Worm (Caenorhabditis elegans) whole organism, young adult: ENCODE results near the gene dao-6.

Experiments
- B0035.1 ChIP-seq: sonication (generic microtip); optimal IDR thresholded peaks from 2 replicates; lab custom pipeline; 2016; ENCODE audit warnings: missing genetic modification characterization, mild to moderate bottlenecking, missing compliant biosample characterization, missing genotype, missing genetic modification reagents
- B0261.1 ChIP-seq: sonication (generic microtip); optimal IDR thresholded peaks from 2 replicates; lab custom pipeline; 2016; ENCODE audit warnings: mild to moderate bottlenecking, missing genetic modification characterization, moderate library complexity, missing compliant biosample characterization
- B0336.3 ChIP-seq: fragments of 200-800 bp; sonication (Bioruptor generic); IDR thresholded peaks from 2 replicates; pipeline ENCODE4 v1.3.6; 2022; ENCODE audit warnings: missing genetic modification characterization, missing compliant biosample characterization
- D2030.7 ChIP-seq: fragments of 200-800 bp; sonication (Bioruptor generic); IDR thresholded peaks from 2 replicates; pipeline ENCODE4 v1.3.6; 2022; ENCODE audit warnings: missing genetic modification reagents, missing genetic modification characterization, missing compliant biosample characterization
- F39B2.1 ChIP-seq: fragments of 200-800 bp; sonication (Bioruptor generic); IDR thresholded peaks from 2 replicates; pipeline ENCODE4 v1.3.6; 2022; ENCODE audit warnings: missing genetic modification reagents, missing genetic modification characterization, missing compliant biosample characterization
- F55B11.4 ChIP-seq: sonication (generic microtip); optimal IDR thresholded peaks from 2 replicates; lab custom pipeline; 2016; ENCODE audit warnings: missing compliant biosample characterization, missing genetic modification characterization, borderline replicate concordance; ENCODE audit not compliant: insufficient read depth
- K11D2.4 ChIP-seq: fragments of 200-800 bp; sonication (Bioruptor generic); IDR thresholded peaks from 2 replicates; pipeline ENCODE4 v1.3.6; 2022; ENCODE audit warnings: missing genetic modification reagents, missing genetic modification characterization, missing compliant biosample characterization
- K12H6.12 ChIP-seq: fragments of 200-800 bp; sonication (Bioruptor generic); optimal IDR thresholded peaks from 2 replicates; lab custom pipeline; 2018; ENCODE audit warnings: mild to moderate bottlenecking, missing genetic modification characterization, missing compliant biosample characterization
- Y53G8AR.9 ChIP-seq: fragments of 200-800 bp; sonication (Bioruptor generic); conservative IDR thresholded peaks from 2 replicates; pipeline ENCODE4 v1.3.6; 2022; ENCODE audit warnings: missing genetic modification reagents, missing genetic modification characterization, missing compliant biosample characterization
- Y79H2A.3 ChIP-seq: fragments of 200-800 bp; sonication (Bioruptor generic); conservative IDR thresholded peaks from 2 replicates; pipeline ENCODE4 v1.3.6; 2022; ENCODE audit warnings: missing genetic modification reagents, missing genetic modification characterization, missing compliant biosample characterization
- ama-1 ChIP-seq, 3 experiments: fragments of 150-350 bp in 1 of 3; sonication (generic microtip) in 2 of 3; optimal IDR thresholded peaks; 2 replicates each; lab custom pipeline; 2014 to 2018; ENCODE audit warnings: missing biosample characterization in 2 of 3, missing genetic modification characterization in 2 of 3, missing genetic modification reagents in 2 of 3
- attf-5 ChIP-seq: fragments of 200-800 bp; sonication (Bioruptor generic); optimal IDR thresholded peaks from 2 replicates; lab custom pipeline; 2018; ENCODE audit warnings: mild to moderate bottlenecking, missing genetic modification characterization, missing compliant biosample characterization
- attf-6 ChIP-seq: fragments of 200-800 bp; sonication (Bioruptor generic); IDR thresholded peaks from 2 replicates; pipeline ENCODE4 v1.3.6; 2022; ENCODE audit warnings: missing genetic modification reagents, missing genetic modification characterization, missing compliant biosample characterization
- cebp-1 ChIP-seq, 2 experiments: fragments of 200-800 bp in 1 of 2; sonication (Bioruptor generic) in 1 of 2; sonication (generic microtip) in 1 of 2; IDR thresholded peaks in 1 of 2; optimal IDR thresholded peaks in 1 of 2; 2 replicates each; pipeline versions ENCODE4 v1.3.6 to Lab custom; 2017 to 2022; ENCODE audit warnings: missing compliant biosample characterization in 2 of 2, missing genetic modification characterization in 2 of 2, mild to moderate bottlenecking in 1 of 2, missing genetic modification reagents in 1 of 2, moderate library complexity in 1 of 2
- ceh-27 ChIP-seq: fragments of 200-800 bp; sonication (Bioruptor generic); optimal IDR thresholded peaks from 2 replicates; lab custom pipeline; 2018; ENCODE audit warnings: mild to moderate bottlenecking, missing genetic modification characterization, moderate library complexity, missing compliant biosample characterization
- dox-1 ChIP-seq: fragments of 200-800 bp; sonication (Bioruptor generic); IDR thresholded peaks from 2 replicates; pipeline ENCODE4 v1.3.6; 2022; ENCODE audit warnings: missing genetic modification reagents, missing genetic modification characterization, missing compliant biosample characterization
- ekl-4 ChIP-seq: fragments of 200-800 bp; sonication (Bioruptor generic); IDR thresholded peaks from 2 replicates; pipeline ENCODE4 v1.3.6; 2022; ENCODE audit warnings: missing genetic modification reagents, missing genetic modification characterization, missing compliant biosample characterization
- ets-4 ChIP-seq: fragments of 200-800 bp; sonication (Bioruptor generic); optimal IDR thresholded peaks from 2 replicates; lab custom pipeline; 2018; ENCODE audit warnings: mild to moderate bottlenecking, missing genetic modification characterization, missing compliant biosample characterization
- hlh-26 ChIP-seq: fragments of 200-800 bp; sonication (Bioruptor generic); conservative IDR thresholded peaks from 2 replicates; pipeline ENCODE4 v1.3.6; 2022; ENCODE audit warnings: missing genetic modification reagents, missing genetic modification characterization, missing compliant biosample characterization
- hmg-1.2 ChIP-seq: fragments of 200-800 bp; sonication (Bioruptor generic); IDR thresholded peaks from 2 replicates; pipeline ENCODE4 v1.3.6; 2022; ENCODE audit warnings: missing genetic modification reagents, missing genetic modification characterization, missing compliant biosample characterization
- hrde-1 ChIP-seq: sonication (generic microtip); optimal IDR thresholded peaks from 2 replicates; lab custom pipeline; 2016; ENCODE audit warnings: missing genetic modification characterization, mild to moderate bottlenecking, missing compliant biosample characterization, moderate library complexity, missing genotype, missing genetic modification reagents, borderline replicate concordance
- lin-40 ChIP-seq: sonication (generic microtip); optimal IDR thresholded peaks from 2 replicates; lab custom pipeline; 2016; ENCODE audit warnings: missing genetic modification characterization, mild to moderate bottlenecking, missing compliant biosample characterization, missing genotype, missing genetic modification reagents
- lin-54 ChIP-seq: fragments of 200-800 bp; sonication (Bioruptor generic); optimal IDR thresholded peaks from 2 replicates; lab custom pipeline; 2018; ENCODE audit warnings: mild to moderate bottlenecking, missing genetic modification characterization, missing compliant biosample characterization
- mcd-1 ChIP-seq: fragments of 200-800 bp; sonication (Bioruptor generic); IDR thresholded peaks from 2 replicates; pipeline ENCODE4 v1.3.6; 2022; ENCODE audit warnings: missing genetic modification reagents, missing genetic modification characterization, missing compliant biosample characterization
- mel-28 ChIP-seq: sonication (generic microtip); optimal IDR thresholded peaks from 2 replicates; lab custom pipeline; 2016; ENCODE audit warnings: borderline replicate concordance, mild to moderate bottlenecking, missing genetic modification characterization, missing compliant biosample characterization
- nhr-80 ChIP-seq: sonication (generic microtip); optimal IDR thresholded peaks from 2 replicates; lab custom pipeline; 2016; ENCODE audit warnings: missing genetic modification characterization, missing compliant biosample characterization
- pbrm-1 ChIP-seq: fragments of 200-800 bp; sonication (Bioruptor generic); IDR thresholded peaks from 2 replicates; pipeline ENCODE4 v1.3.6; 2022; ENCODE audit warnings: missing genetic modification reagents, missing genetic modification characterization, missing compliant biosample characterization
- rpc-1 ChIP-seq, 2 experiments: fragments of 150-350 bp in 1 of 2; sonication (generic microtip) in 1 of 2; optimal IDR thresholded peaks; 2 replicates each; lab custom pipeline; 2014 to 2018; ENCODE audit warnings: missing biosample characterization in 1 of 2, missing genetic modification characterization in 1 of 2, missing genetic modification reagents in 1 of 2, missing genotype in 1 of 2
- snpc-1.1 ChIP-seq: sonication (generic microtip); optimal IDR thresholded peaks from 2 replicates; lab custom pipeline; 2017; ENCODE audit warnings: missing genetic modification characterization, mild to moderate bottlenecking, missing compliant biosample characterization, antibody characterized with exemption, moderate library complexity, missing genotype, missing genetic modification reagents; ENCODE audit not compliant: insufficient read depth
- snpc-1.3 ChIP-seq: sonication (generic microtip); optimal IDR thresholded peaks from 2 replicates; lab custom pipeline; 2017; ENCODE audit warnings: missing genetic modification characterization, mild to moderate bottlenecking, missing compliant biosample characterization, antibody characterized with exemption, moderate library complexity, missing genotype, missing genetic modification reagents; ENCODE audit not compliant: insufficient read depth
- snpc-4 ChIP-seq, 5 experiments: fragments of 150-350 bp in 1 of 5; sonication (generic microtip) in 4 of 5; optimal IDR thresholded peaks; 2 replicates each; lab custom pipeline; 2014 to 2018; ENCODE audit warnings: missing genetic modification characterization in 5 of 5, missing biosample characterization in 3 of 5, antibody characterized with exemption in 2 of 5, mild to moderate bottlenecking in 2 of 5, missing compliant biosample characterization in 2 of 5, missing genotype in 2 of 5, moderate library complexity in 2 of 5, missing genetic modification reagents in 1 of 5
- tbp1 ChIP-seq: fragments of 200-800 bp; sonication (Bioruptor generic); optimal IDR thresholded peaks from 2 replicates; lab custom pipeline; 2018; ENCODE audit warnings: mild to moderate bottlenecking, missing genetic modification characterization, missing compliant biosample characterization
- unc-62 ChIP-seq: fragments of 150-350 bp; optimal IDR thresholded peaks from 2 replicates; lab custom pipeline; 2014; ENCODE audit warnings: missing biosample characterization, missing genetic modification reagents, missing genetic modification characterization
- zim-3 ChIP-seq: sonication (generic microtip); optimal IDR thresholded peaks from 2 replicates; lab custom pipeline; 2017; ENCODE audit warnings: mild to moderate bottlenecking, missing genetic modification characterization, moderate library complexity, missing compliant biosample characterization

The dao-6 gene

ce11 chrIII:9697886-9698285 lies 38.1 kb downstream of the dao-6 start:
- TF ChIP-seq Y79H2A.3 (GFP tag; lab: Robert Waterston, UW), result no peak
- TF ChIP-seq D2030.7 (GFP tag; lab: Robert Waterston, UW), result no peak
- no peak for TF ChIP-seq lin-40
- no peak for TF ChIP-seq ama-1 (optimal IDR thresholded peaks at IDR 0.05; lab: Kevin White, UChicago)
- TF ChIP-seq ama-1 (GFP tag; optimal IDR thresholded peaks at IDR 0.05; lab: Kevin White, UChicago), result no peak
- no peak for TF ChIP-seq zim-3 (tag; lab: Kevin White, UChicago)
- no peak for TF ChIP-seq hlh-26
- no peak for TF ChIP-seq cebp-1 (GFP tag; IDR thresholded peaks at IDR 0.05; lab: Robert Waterston, UW)
- no peak for TF ChIP-seq cebp-1 (tag; optimal IDR thresholded peaks at IDR 0.05; lab: Kevin White, UChicago)
- TF ChIP-seq hrde-1 (tag; lab: Kevin White, UChicago), result no peak
- TF ChIP-seq attf-6 (GFP tag; lab: Robert Waterston, UW), result no peak
- no peak for TF ChIP-seq F39B2.1 (GFP tag; lab: Robert Waterston, UW)
- TF ChIP-seq Y53G8AR.9 (GFP tag; lab: Robert Waterston, UW), result no peak
- TF ChIP-seq mel-28 (tag; lab: Kevin White, UChicago), result no peak
- no peak for TF ChIP-seq unc-62 (GFP tag; lab: Kevin White, UChicago)
- no peak for TF ChIP-seq rpc-1 (optimal IDR thresholded peaks at IDR 0.05; lab: Kevin White, UChicago)
- TF ChIP-seq rpc-1 (tag; optimal IDR thresholded peaks at IDR 0.05; lab: Kevin White, UChicago), result no peak
- TF ChIP-seq snpc-1.3 (tag; lab: Kevin White, UChicago), result no peak
- no peak for TF ChIP-seq tbp1
- TF ChIP-seq B0035.1 (tag; lab: Kevin White, UChicago), result no peak
- TF ChIP-seq, all 124 proteins: peak for 0

DNA sequence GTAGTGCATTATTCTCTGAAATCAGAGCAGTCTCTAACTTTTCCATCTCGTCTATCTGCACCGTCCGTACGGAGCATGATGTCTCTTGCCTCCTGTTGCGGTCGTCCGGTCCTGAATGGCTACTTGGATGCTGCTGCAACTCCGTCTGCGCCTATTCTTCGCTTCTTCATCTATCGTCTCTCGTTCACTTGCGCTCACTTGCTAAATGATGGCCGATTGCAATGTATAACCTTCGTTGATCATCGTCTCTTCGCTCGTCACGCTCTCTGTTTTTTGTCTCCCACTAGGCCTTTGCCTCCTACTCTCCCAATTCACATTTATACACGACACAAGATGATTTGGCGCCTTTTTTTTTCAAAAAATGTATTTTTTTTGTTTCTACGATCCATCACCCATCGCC lies 38.7 kb downstream of the dao-6 start:
- TF ChIP-seq nhr-80, result peak; percentile 97
- TF ChIP-seq Y53G8AR.9 (GFP tag; lab: Robert Waterston, UW), result 0 out of 2 replicates have a peak, but pooled peaks have one; percentile 35
- no peak for TF ChIP-seq F55B11.4 (tag; lab: Kevin White, UChicago)
- peak; percentile 56; the same call in 1 of the 2 replicates for TF ChIP-seq hmg-1.2 (GFP tag; lab: Robert Waterston, UW)
- TF ChIP-seq B0261.1 (tag; lab: Kevin White, UChicago), result no peak
- TF ChIP-seq mcd-1 (GFP tag; lab: Robert Waterston, UW), result 0 out of 2 replicates have a peak, but pooled peaks have one; percentile 38
- no peak for TF ChIP-seq lin-54 (GFP tag; lab: Kevin White, UChicago)
- peak; percentile 42; the same call in 1 of the 2 replicates for TF ChIP-seq B0336.3 (GFP tag; lab: Robert Waterston, UW)
- no peak for TF ChIP-seq D2030.7 (GFP tag; lab: Robert Waterston, UW)
- TF ChIP-seq ceh-27, result peak; percentile 5
- no peak for TF ChIP-seq pbrm-1 (GFP tag; lab: Robert Waterston, UW)
- no peak for TF ChIP-seq cebp-1 (GFP tag; IDR thresholded peaks at IDR 0.05; lab: Robert Waterston, UW)
- peak; percentile 58 for TF ChIP-seq cebp-1 (tag; optimal IDR thresholded peaks at IDR 0.05; lab: Kevin White, UChicago)
- peak; percentile 26 for TF ChIP-seq lin-40
- TF ChIP-seq attf-5 (GFP tag; lab: Kevin White, UChicago), result peak; percentile 38
- 0 out of 2 replicates have a peak, but pooled peaks have one; percentile 16 for TF ChIP-seq ekl-4 (GFP tag; lab: Robert Waterston, UW)
- TF ChIP-seq ets-4, result peak; percentile 4
- no peak for TF ChIP-seq snpc-1.1 (tag; lab: Kevin White, UChicago)
- peak; percentile 78 for TF ChIP-seq dox-1 (GFP tag; lab: Robert Waterston, UW)
- 0 out of 2 replicates have a peak, but pooled peaks have one; percentile 10 for TF ChIP-seq K11D2.4 (GFP tag; lab: Robert Waterston, UW)
- TF ChIP-seq K12H6.12 (tag; lab: Kevin White, UChicago), result peak; percentile 12
- no peak for TF ChIP-seq snpc-4 (GFP tag; optimal IDR thresholded peaks at IDR 0.05; lab: Kevin White, UChicago)
- peak in 2 of 4 experiments; percentile 28 to 56 for TF ChIP-seq snpc-4 (tag; optimal IDR thresholded peaks at IDR 0.05; lab: Kevin White, UChicago)
